Worm (Caenorhabditis elegans) whole organism, early embryonic: Measurements from ENCODE around the gene K07F5.17.

ENCODE experiments used
- B0310.2 ChIP-seq: sonication (generic microtip); optimal IDR thresholded peaks from 2 replicates; lab custom pipeline; 2016; ENCODE audit warnings: mild to moderate bottlenecking, missing genetic modification characterization, missing compliant biosample characterization
- F13C5.2 ChIP-seq: sonication (generic microtip); optimal IDR thresholded peaks from 2 replicates; lab custom pipeline; 2017; ENCODE audit warnings: mild to moderate bottlenecking, missing genetic modification characterization, inconsistent platforms, missing compliant biosample characterization
- aly-1 ChIP-seq: sonication (generic microtip); optimal IDR thresholded peaks from 2 replicates; lab custom pipeline; 2016; ENCODE audit warnings: missing genetic modification characterization, missing compliant biosample characterization
- ama-1 ChIP-seq: fragments of 150-350 bp; optimal IDR thresholded peaks from 2 replicates; lab custom pipeline; 2014
- ceh-13 ChIP-seq: fragments of 200-800 bp; sonication (Bioruptor generic); optimal IDR thresholded peaks from 2 replicates; lab custom pipeline; 2018; ENCODE audit warnings: mild to moderate bottlenecking, missing genetic modification characterization, missing compliant biosample characterization
- ceh-36 ChIP-seq: sonication (generic microtip); optimal IDR thresholded peaks from 2 replicates; lab custom pipeline; 2016; ENCODE audit warnings: missing genetic modification characterization, inconsistent platforms, missing compliant biosample characterization
- ets-7 ChIP-seq: sonication (generic microtip); optimal IDR thresholded peaks from 2 replicates; lab custom pipeline; 2016; ENCODE audit warnings: missing genotype, missing genetic modification characterization, missing compliant biosample characterization
- flt-1 ChIP-seq: fragments of 200-800 bp; sonication (Bioruptor generic); IDR thresholded peaks from 2 replicates; pipeline ENCODE4 v1.3.6; 2022; ENCODE audit warnings: missing genetic modification characterization, missing compliant biosample characterization
- hmbx-1 ChIP-seq: sonication (generic microtip); optimal IDR thresholded peaks from 2 replicates; lab custom pipeline; 2016; ENCODE audit warnings: mild to moderate bottlenecking, missing genetic modification characterization, missing compliant biosample characterization
- hmg-4 ChIP-seq: fragments of 200-800 bp; sonication (Bioruptor generic); optimal IDR thresholded peaks from 2 replicates; lab custom pipeline; 2018; ENCODE audit warnings: mild to moderate bottlenecking, missing genetic modification characterization, missing compliant biosample characterization
- hnd-1 ChIP-seq: sonication (generic microtip); optimal IDR thresholded peaks from 2 replicates; lab custom pipeline; 2016; ENCODE audit warnings: missing genetic modification characterization, missing compliant biosample characterization
- pes-1 ChIP-seq: fragments of 200-800 bp; sonication (Bioruptor generic); IDR thresholded peaks from 2 replicates; pipeline ENCODE4 v1.3.6; 2022; ENCODE audit warnings: missing genetic modification reagents, missing genetic modification characterization, missing compliant biosample characterization
- scrt-1 ChIP-seq: fragments of 200-800 bp; sonication (Bioruptor generic); IDR thresholded peaks from 2 replicates; pipeline ENCODE4 v1.3.6; 2022; ENCODE audit warnings: missing genetic modification characterization, missing compliant biosample characterization
- sea-1 ChIP-seq: fragments of 200-800 bp; sonication (Bioruptor generic); conservative IDR thresholded peaks from 2 replicates; pipeline ENCODE4 v1.3.6; 2022; ENCODE audit warnings: missing genetic modification characterization, missing compliant biosample characterization
- tbx-11 ChIP-seq: fragments of 200-800 bp; sonication (Bioruptor generic); IDR thresholded peaks from 2 replicates; pipeline ENCODE4 v1.3.6; 2022; ENCODE audit warnings: missing genetic modification characterization, missing compliant biosample characterization
- tbx-37 ChIP-seq: fragments of 200-800 bp; sonication (Bioruptor generic); conservative IDR thresholded peaks from 2 replicates; pipeline ENCODE4 v1.3.6; 2022; ENCODE audit warnings: missing genetic modification reagents, missing genetic modification characterization, missing compliant biosample characterization
- tra-4 ChIP-seq: sonication (generic microtip); optimal IDR thresholded peaks from 2 replicates; lab custom pipeline; 2017; ENCODE audit warnings: missing genetic modification characterization, missing compliant biosample characterization

The K07F5.17 gene

DNA sequence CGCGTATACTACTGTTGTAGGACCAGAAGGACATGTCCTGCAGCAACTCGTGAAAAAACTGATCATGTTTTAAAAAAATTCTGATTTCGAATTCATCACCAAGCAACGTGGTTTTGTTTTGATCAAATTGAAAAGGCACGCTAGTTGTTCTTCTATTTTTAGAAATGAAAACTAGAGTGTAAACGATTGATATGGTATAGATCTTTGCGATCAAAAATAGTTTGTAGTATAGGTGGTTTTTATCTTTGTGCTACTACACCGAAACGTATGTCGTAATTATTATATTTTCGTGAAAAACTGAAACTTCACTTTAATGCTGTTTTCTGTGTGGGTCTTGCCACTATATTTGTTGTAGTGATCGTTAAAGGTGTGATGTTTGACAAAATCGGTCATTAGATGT is 24.7 kb downstream of the K07F5.17 start:
- TF ChIP-seq aly-1 (tag; lab: Kevin White, UChicago) (no peak), hmbx-1 (tag; lab: Kevin White, UChicago) (no peak), tra-4 (tag; lab: Kevin White, UChicago) (no peak), pes-1 (GFP tag; lab: Robert Waterston, UW) (no peak), hmg-4 (GFP tag; lab: Kevin White, UChicago) (no peak), sea-1 (GFP tag; lab: Robert Waterston, UW) (no peak), scrt-1 (GFP tag; lab: Robert Waterston, UW) (no peak), F13C5.2 (tag; lab: Kevin White, UChicago) (no peak), ceh-36 (tag; lab: Kevin White, UChicago) (no peak), ets-7 (no peak), ama-1 (lab: Kevin White, UChicago) (no peak), hnd-1 (tag; lab: Kevin White, UChicago) (no peak), tbx-37 (GFP tag; lab: Robert Waterston, UW) (no peak)

DNA sequence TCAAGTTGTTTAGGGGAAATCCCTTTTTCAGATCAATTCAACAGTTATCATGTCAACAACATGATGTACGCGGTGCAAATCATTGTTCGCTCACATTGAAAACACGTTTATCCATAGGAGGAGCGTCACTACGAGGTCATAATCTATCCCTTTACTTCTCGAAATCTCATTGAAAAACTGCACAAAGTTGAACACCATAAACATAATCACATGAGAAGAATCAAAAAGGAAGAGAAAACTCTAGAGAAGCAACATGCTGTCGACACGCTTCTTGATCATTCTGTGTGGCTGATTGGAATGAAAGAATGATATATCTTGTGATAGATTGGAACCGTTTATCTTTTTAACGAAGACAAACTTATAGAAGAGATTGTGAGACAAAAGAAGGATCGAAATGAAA is 25.7 kb downstream of the K07F5.17 start:
- TF ChIP-seq pes-1 (GFP tag; lab: Robert Waterston, UW) (no peak), hmbx-1 (tag; lab: Kevin White, UChicago) (no peak), flt-1 (GFP tag; lab: Robert Waterston, UW) (no peak), ceh-13 (GFP tag; lab: Kevin White, UChicago) (no peak), ets-7 (no peak), scrt-1 (GFP tag; lab: Robert Waterston, UW) (no peak), ceh-36 (tag; lab: Kevin White, UChicago) (no peak), F13C5.2 (tag; lab: Kevin White, UChicago) (no peak), ama-1 (lab: Kevin White, UChicago) (no peak), aly-1 (tag; lab: Kevin White, UChicago) (no peak), hnd-1 (tag; lab: Kevin White, UChicago) (no peak), tbx-11 (GFP tag; lab: Robert Waterston, UW) (no peak), tbx-37 (GFP tag; lab: Robert Waterston, UW) (no peak), B0310.2 (no peak), hmg-4 (GFP tag; lab: Kevin White, UChicago) (no peak)

DNA sequence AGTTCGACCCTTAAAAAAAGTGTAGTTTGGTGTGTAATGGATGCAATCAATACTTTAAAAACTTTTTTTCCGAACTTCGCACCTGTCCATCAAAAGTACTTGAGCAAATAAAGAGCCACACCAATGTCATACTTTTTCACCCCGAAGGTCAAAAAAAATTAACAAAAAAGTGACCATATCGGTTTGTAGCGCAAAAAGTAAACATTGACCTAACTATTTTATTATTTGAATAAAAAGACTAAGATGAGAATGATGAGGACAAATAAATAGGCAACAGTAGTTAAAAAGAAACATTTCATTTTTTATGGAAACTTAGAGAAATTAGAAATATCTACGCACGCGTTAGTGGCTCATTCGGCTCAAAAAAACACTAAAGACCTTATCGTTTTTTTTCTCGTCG is 27.2 kb downstream of the K07F5.17 start:
- TF ChIP-seq hnd-1 (tag; lab: Kevin White, UChicago) (no peak), scrt-1 (GFP tag; lab: Robert Waterston, UW) (no peak), flt-1 (GFP tag; lab: Robert Waterston, UW) (no peak), sea-1 (GFP tag; lab: Robert Waterston, UW) (no peak), ets-7 (no peak)

DNA sequence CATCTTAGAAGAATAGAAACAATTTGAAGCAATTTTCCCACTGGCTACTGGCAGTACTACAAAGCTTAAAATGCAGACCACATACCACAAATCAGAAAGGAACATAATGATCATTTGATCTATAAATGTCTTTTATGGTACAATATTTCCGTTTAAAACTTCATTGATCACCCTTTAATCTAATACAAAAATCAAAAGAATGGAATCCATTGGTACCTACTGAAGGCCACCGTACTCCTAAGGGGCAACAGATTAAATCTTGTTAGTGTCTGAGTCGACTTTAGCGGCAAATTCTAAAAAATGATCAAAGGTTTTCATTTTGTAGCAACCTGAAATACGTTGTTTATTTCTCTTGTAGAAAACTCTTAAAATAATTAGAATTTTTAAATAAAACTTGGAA is 30.0 kb downstream of the K07F5.17 start:
- TF ChIP-seq tbx-11 (GFP tag; lab: Robert Waterston, UW): no peak
- TF ChIP-seq ama-1 (lab: Kevin White, UChicago): no peak
- no peak for TF ChIP-seq tra-4 (tag; lab: Kevin White, UChicago)

DNA sequence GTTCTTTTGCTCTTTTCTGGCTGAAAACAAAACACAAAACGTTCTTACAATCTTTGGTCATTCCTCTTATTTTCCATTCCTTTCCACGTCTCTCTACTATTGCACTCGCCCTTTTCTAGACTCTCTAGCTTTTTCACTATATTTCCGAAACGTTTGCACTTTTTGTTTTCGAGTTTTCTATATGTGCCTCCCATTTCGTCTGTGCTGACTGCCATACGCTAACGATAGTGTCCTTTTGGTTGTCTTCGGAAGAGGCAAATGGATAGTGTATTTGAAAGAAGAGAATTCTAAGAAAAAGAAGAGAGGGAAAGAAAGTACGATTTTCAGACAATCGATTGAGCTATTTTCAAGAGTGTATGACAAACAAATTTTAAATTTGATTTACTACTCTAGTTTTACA is 30.6 kb downstream of the K07F5.17 start:
- TF ChIP-seq hnd-1 (tag; lab: Kevin White, UChicago): no peak
- TF ChIP-seq ama-1 (lab: Kevin White, UChicago): no peak
- TF ChIP-seq tbx-37 (GFP tag; lab: Robert Waterston, UW): no peak
- TF ChIP-seq ets-7: no peak
- no peak for TF ChIP-seq ceh-13 (GFP tag; lab: Kevin White, UChicago)
- TF ChIP-seq aly-1 (tag; lab: Kevin White, UChicago): no peak
- no peak for TF ChIP-seq B0310.2
- no peak for TF ChIP-seq sea-1 (GFP tag; lab: Robert Waterston, UW)
- no peak for TF ChIP-seq ceh-36 (tag; lab: Kevin White, UChicago)
- TF ChIP-seq hmbx-1 (tag; lab: Kevin White, UChicago): no peak
- TF ChIP-seq F13C5.2 (tag; lab: Kevin White, UChicago): no peak
- no peak for TF ChIP-seq pes-1 (GFP tag; lab: Robert Waterston, UW)
- TF ChIP-seq hmg-4 (GFP tag; lab: Kevin White, UChicago): no peak

DNA sequence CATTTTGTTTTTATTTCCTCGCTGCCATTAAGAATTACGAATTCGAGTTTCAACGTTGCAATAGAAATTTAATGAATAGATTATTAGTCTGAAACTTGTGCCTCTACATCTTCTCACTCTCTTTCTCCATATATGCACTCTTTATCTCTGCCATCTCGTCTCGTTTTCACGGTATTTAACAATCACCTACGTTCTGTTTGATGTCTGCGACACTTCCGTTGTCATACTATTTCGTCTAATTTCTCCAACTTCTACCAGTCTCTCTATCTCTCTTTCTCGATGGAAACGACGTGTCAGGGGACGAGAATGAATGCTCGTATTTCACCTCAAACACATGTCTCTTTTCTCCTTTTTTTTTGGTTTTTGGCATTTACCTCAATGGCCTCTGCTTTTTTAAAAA is 31.7 kb downstream of the K07F5.17 start:
- no peak for TF ChIP-seq tbx-37 (GFP tag; lab: Robert Waterston, UW)

DNA sequence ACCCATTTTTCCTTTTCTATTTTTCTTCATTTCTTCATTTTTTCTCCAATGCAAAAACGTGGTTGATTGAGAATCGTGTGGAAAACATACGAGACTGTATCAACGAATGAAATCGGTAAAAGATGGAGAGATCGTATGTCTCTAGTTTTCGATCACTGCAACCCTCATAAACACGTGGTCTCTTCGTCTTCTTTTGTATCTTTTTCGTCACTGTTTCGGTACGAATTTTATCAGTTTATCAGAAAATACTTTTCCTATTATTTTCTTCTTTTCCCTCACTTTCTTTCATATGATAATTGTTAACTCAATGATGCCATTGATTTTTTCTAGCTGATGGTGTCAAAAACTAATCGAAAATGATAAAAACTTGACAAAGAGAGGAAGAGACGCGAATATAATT is 33.5 kb downstream of the K07F5.17 start:
- TF ChIP-seq aly-1 (tag; lab: Kevin White, UChicago) (no peak), hmbx-1 (tag; lab: Kevin White, UChicago) (no peak), hmg-4 (GFP tag; lab: Kevin White, UChicago) (no peak), hnd-1 (tag; lab: Kevin White, UChicago) (no peak)

DNA sequence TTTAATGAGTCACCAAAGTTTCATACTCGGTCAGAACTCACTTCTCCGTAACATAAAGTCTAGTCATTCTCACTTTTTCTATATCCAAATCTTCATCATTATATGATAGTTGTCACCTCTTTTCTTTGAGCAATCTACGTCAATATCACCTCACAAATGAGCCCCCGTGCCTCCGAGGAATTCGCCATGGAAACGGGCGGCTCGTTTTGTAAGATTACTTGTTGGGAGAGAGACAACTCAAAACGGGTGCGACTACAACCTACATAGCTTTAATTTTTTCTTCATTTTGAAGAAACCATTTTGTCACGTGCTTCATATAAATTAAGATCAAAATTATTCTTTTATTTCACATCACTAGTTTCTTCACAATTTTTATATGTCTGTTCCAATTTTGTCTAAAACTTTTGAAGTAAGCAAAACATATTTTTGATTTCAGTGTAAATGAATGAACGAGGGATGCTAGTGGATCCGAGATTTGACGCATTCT is 36.8 kb downstream of the K07F5.17 start, which contains the start of gene nhr-4:
Gene nhr-4 (plus strand): TSS at position 437 of the 487 bp plus-strand sequence.
- TF ChIP-seq ets-7 (no peak), ama-1 (lab: Kevin White, UChicago) (no peak), tra-4 (tag; lab: Kevin White, UChicago) (no peak), aly-1 (tag; lab: Kevin White, UChicago) (no peak), scrt-1 (GFP tag; lab: Robert Waterston, UW) (no peak), tbx-11 (GFP tag; lab: Robert Waterston, UW) (no peak), flt-1 (GFP tag; lab: Robert Waterston, UW) (no peak), hmbx-1 (tag; lab: Kevin White, UChicago) (no peak), sea-1 (GFP tag; lab: Robert Waterston, UW) (no peak), hnd-1 (tag; lab: Kevin White, UChicago) (no peak), ceh-36 (tag; lab: Kevin White, UChicago) (no peak), hmg-4 (GFP tag; lab: Kevin White, UChicago) (no peak), B0310.2 (no peak), pes-1 (GFP tag; lab: Robert Waterston, UW) (no peak), F13C5.2 (tag; lab: Kevin White, UChicago) (no peak), tbx-37 (GFP tag; lab: Robert Waterston, UW) (no peak), ceh-13 (GFP tag; lab: Kevin White, UChicago) (no peak)
